Fruit fly (Drosophila melanogaster): ENCODE data around the gene zye.

Gene zye

DNA sequence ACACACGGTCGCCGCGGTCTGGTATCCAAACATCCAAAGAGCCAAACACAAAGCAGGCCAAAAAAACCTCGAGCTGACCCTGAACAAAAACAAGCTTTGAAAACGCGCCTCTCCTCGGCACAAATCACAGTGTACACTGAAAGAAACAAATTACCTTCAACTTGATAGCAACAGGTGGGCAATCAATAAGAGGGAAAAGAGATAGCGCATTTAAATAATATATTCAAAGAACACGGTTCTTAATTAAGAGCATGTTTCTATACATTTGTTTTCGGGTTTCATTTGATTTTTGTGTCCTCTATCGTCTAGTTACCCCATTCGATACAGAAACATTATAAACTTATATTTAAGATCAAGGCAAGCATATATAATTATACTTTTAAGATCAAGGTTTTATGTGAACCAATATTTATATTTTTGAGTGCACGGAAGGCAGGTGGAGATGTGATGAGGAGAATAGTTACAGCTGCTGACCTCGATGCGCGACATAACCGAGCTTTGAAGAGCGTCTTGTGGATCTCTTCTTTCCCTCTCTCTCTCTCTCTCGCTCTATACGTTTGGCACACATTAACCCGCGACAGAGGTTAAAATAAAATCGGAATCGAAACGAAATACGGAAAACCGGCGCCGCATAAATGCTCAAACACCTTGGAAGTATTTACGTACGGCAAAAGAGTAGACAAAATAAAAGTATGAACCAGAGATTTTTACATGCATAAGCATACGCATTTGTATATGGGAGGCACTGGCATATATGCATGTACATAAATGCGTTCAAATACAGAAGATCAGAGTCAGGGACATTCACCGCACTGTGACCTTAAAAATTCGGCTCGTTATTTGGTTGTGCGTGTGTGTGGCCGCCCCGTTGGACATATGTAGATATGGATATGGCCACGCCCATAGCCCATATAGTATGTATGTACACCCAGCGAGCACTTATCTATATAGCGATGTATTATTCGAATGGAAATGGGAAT lies 14.9 kb upstream of the zye start:
- TF ChIP-seq Ets98B (GFP tag; IDR thresholded peaks at IDR 0.05) (peak; percentile 53), CG34367 (tag; optimal IDR thresholded peaks at IDR 0.05) (peak; percentile 62), D1 (tag; optimal IDR thresholded peaks at IDR 0.05) (peak; percentile 16), CG32121 (GFP tag; IDR thresholded peaks at IDR 0.05) (peak; percentile 70), EcR (GFP tag; optimal IDR thresholded peaks at IDR 0.05) (no peak), fd96Ca (GFP tag; IDR thresholded peaks at IDR 0.05) (peak; percentile 65), rn (GFP tag; IDR thresholded peaks at IDR 0.05) (no peak), CG10348 (GFP tag; IDR thresholded peaks at IDR 0.05) (peak; percentile 29; the same call in 1 of the 2 replicates), CG12605 (GFP tag; IDR thresholded peaks at IDR 0.05) (peak; percentile 35; the same call in 1 of the 2 replicates), Snoo (tag; optimal IDR thresholded peaks at IDR 0.05) (peak; percentile 65), CG8301 (tag; optimal IDR thresholded peaks at IDR 0.05) (peak; percentile 87), Pif1B (GFP tag; optimal IDR thresholded peaks at IDR 0.05) (peak; percentile 84), CG4496 (GFP tag; IDR thresholded peaks at IDR 0.05) (peak; percentile 62; the same call in 2 of the 3 replicates), Pif1A (GFP tag; optimal IDR thresholded peaks at IDR 0.05) (peak; percentile 85), gl (tag; optimal IDR thresholded peaks at IDR 0.05) (peak; percentile 22), CG13204 (GFP tag; optimal IDR thresholded peaks at IDR 0.05) (peak; percentile 19), CG9948 (tag; optimal IDR thresholded peaks at IDR 0.05) (peak; percentile 78), CG15710 (tag; optimal IDR thresholded peaks at IDR 0.05) (peak; percentile 65), CG17806 (tag; optimal IDR thresholded peaks at IDR 0.05) (peak; percentile 75), CG8159 (tag; optimal IDR thresholded peaks at IDR 0.05) (peak; percentile 80), CG14655 (GFP tag; optimal IDR thresholded peaks at IDR 0.05) (no peak)

DNA sequence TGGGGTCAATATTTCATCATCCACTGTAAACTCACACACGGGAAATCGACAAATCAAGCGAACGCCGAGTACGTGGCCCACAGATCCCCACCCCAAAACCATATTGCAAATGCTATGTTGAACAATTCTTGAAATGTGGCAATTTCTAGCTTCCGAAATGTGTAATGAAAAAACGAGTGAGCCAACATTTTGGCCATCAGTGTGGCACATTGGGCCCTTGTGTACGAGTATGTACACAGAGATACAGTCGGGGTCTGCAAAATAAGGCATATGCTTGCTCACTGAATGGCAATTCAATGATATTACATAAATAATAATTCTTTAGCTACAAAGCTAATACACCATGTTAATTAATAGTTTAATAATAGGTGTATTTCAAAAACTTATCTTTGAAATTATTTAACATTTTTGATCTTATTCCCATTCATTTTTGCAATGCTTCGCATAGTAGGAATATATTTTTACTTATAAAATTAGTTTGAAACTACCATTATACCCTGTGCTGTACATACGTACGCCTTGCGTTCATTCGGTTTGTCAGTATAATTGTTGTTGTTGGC lies 13.8 kb upstream of the zye start:
- TF ChIP-seq CG4496 (GFP tag; IDR thresholded peaks at IDR 0.05) (peak; percentile 91), CG8301 (tag; optimal IDR thresholded peaks at IDR 0.05) (peak; percentile 94), D1 (tag; optimal IDR thresholded peaks at IDR 0.05) (peak; percentile 81), CG15710 (tag; optimal IDR thresholded peaks at IDR 0.05) (peak; percentile 91), Snoo (tag; optimal IDR thresholded peaks at IDR 0.05) (peak; percentile 86), CG14655 (GFP tag; optimal IDR thresholded peaks at IDR 0.05) (peak; percentile 95), Ets98B (GFP tag; IDR thresholded peaks at IDR 0.05) (peak; percentile 78), Pif1B (GFP tag; optimal IDR thresholded peaks at IDR 0.05) (peak; percentile 88), CG13204 (GFP tag; optimal IDR thresholded peaks at IDR 0.05) (peak; percentile 74), rn (GFP tag; IDR thresholded peaks at IDR 0.05) (peak; percentile 65; the same call in 1 of the 2 replicates), CG17806 (tag; optimal IDR thresholded peaks at IDR 0.05) (peak; percentile 92), CG10348 (GFP tag; IDR thresholded peaks at IDR 0.05) (peak; percentile 74; the same call in 1 of the 2 replicates), Pif1A (GFP tag; optimal IDR thresholded peaks at IDR 0.05) (peak; percentile 89), CG12605 (GFP tag; IDR thresholded peaks at IDR 0.05) (peak; percentile 82), gl (tag; optimal IDR thresholded peaks at IDR 0.05) (peak; percentile 58), CG9948 (tag; optimal IDR thresholded peaks at IDR 0.05) (peak; percentile 92), CG34367 (tag; optimal IDR thresholded peaks at IDR 0.05) (peak; percentile 84), EcR (GFP tag; optimal IDR thresholded peaks at IDR 0.05) (peak; percentile 29), fd96Ca (GFP tag; IDR thresholded peaks at IDR 0.05) (peak; percentile 84), CG8159 (tag; optimal IDR thresholded peaks at IDR 0.05) (peak; percentile 92), CG32121 (GFP tag; IDR thresholded peaks at IDR 0.05) (peak; percentile 90)

DNA sequence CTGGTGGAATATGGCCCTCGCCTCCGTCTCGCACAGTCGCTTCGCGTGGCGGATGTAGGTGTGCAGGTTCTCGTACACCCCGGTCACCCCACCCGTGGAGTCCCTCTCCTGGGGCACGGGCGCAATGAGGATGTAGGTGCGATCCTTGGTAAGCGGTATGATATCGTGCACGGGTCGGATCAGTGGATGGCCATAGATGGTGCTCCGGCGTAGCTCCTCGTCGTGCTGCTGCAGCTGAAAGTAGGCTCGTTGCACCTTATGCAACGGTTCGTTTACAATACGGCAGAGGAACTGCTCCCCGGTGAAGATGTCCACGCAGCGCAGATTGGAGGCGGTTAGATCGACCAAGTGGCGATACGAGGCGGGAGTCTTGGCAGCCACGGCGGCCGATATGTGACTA lies 12.9 kb upstream of the zye start:
- TF ChIP-seq Ets98B (GFP tag; IDR thresholded peaks at IDR 0.05) (no peak), CG14655 (GFP tag; optimal IDR thresholded peaks at IDR 0.05) (no peak), CG4496 (GFP tag; IDR thresholded peaks at IDR 0.05) (0 out of 3 replicates have a peak, but pooled peaks have one; percentile 13)

DNA sequence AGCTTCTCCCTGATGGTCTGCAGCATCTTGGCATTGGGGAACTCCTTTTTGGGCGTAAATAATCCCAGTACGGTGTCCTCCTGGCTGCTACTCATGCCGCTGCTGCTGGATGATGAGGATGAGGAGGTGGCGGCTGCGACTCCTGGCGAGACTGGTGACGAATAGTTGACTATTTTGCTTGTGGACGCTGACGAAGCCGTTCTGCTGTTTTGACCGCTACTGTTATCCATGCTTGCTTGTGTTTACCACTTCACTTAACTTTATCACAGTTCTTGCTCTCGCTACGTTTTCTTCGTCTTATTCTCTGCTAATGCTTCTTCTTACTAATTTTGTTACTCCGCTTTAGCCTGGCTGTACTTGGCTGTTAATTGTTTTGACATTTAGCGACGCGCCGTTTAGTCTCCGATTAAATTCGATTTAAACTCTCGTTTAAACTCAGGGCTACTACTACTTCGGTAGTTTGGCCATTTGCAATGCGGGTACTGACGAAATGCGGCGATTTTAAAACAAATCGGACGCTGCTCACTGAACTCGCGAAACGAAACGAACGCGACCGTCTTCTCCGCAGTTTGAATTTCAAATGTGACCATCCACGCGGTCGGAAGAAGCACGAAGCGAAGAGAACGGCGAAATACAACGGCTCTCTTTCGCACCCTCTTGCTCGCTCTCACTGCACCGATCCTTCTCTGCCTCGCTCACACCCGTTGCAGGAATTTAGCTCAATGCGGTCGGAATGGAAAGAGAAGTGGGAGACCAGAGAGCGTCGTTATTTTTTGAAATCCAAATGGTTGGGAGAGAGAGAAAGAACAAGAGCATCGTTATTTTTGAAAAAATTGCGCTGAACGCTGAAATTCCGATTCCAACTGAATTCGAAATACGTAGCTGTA lies 12.1 kb upstream of the zye start, which contains the start of gene trbl:
TSS of gene trbl (minus strand) at position 584 of the 887 bp plus-strand sequence.
- TF ChIP-seq CG13204 (GFP tag; optimal IDR thresholded peaks at IDR 0.05) (peak; percentile 28), CG17806 (tag; optimal IDR thresholded peaks at IDR 0.05) (no peak), CG14655 (GFP tag; optimal IDR thresholded peaks at IDR 0.05) (no peak), Ets98B (GFP tag; IDR thresholded peaks at IDR 0.05) (peak; percentile 42; the same call in 1 of the 2 replicates), CG4496 (GFP tag; IDR thresholded peaks at IDR 0.05) (peak; percentile 74; the same call in 2 of the 3 replicates), gl (tag; optimal IDR thresholded peaks at IDR 0.05) (no peak), CG15710 (tag; optimal IDR thresholded peaks at IDR 0.05) (no peak), fd96Ca (GFP tag; IDR thresholded peaks at IDR 0.05) (peak; percentile 29; the same call in 1 of the 3 replicates), Snoo (tag; optimal IDR thresholded peaks at IDR 0.05) (peak; percentile 25), D1 (tag; optimal IDR thresholded peaks at IDR 0.05) (no peak), Pif1A (GFP tag; optimal IDR thresholded peaks at IDR 0.05) (no peak), CG34367 (tag; optimal IDR thresholded peaks at IDR 0.05) (no peak), CG8159 (tag; optimal IDR thresholded peaks at IDR 0.05) (no peak), CG10348 (GFP tag; IDR thresholded peaks at IDR 0.05) (no peak), CG12605 (GFP tag; IDR thresholded peaks at IDR 0.05) (peak; percentile 59), EcR (GFP tag; optimal IDR thresholded peaks at IDR 0.05) (peak; percentile 52), CG8301 (tag; optimal IDR thresholded peaks at IDR 0.05) (no peak), CG32121 (GFP tag; IDR thresholded peaks at IDR 0.05) (peak; percentile 31; the same call in 1 of the 2 replicates), Pif1B (GFP tag; optimal IDR thresholded peaks at IDR 0.05) (peak; percentile 4), CG9948 (tag; optimal IDR thresholded peaks at IDR 0.05) (no peak), rn (GFP tag; IDR thresholded peaks at IDR 0.05) (no peak)
